1 worm cellular context compared by ENCODE assay signal in genomic region chrIII:5421406-5421805, ce11.
TF ChIP-seq lines count a peak whose summit lies in the region.

No protein-coding gene starts in this region.

TF ChIP-seq in whole organism, L1 larva, 84 proteins besides CTCF, POLR2A, EP300 and RAD21 (continued from another document):
- no peak for TF ChIP-seq sup-37 (GFP tag; optimal IDR thresholded peaks at IDR 0.05; lab: Kevin White, UChicago)
- no peak for TF ChIP-seq fkh-4 (tag; optimal IDR thresholded peaks at IDR 0.05; lab: Kevin White, UChicago; ENCODE audit: borderline replicate concordance)
- TF ChIP-seq C04F5.9 (tag; optimal IDR thresholded peaks at IDR 0.05; lab: Kevin White, UChicago), result no peak
- no peak for TF ChIP-seq hlh-4 (tag; optimal IDR thresholded peaks at IDR 0.05; lab: Kevin White, UChicago)
- no peak for TF ChIP-seq grh-1 (GFP tag; IDR thresholded peaks at IDR 0.05; lab: Robert Waterston, UW)
- no peak for TF ChIP-seq ceh-90 (tag; optimal IDR thresholded peaks at IDR 0.05; lab: Kevin White, UChicago)
- no peak for TF ChIP-seq mab-9 (GFP tag; IDR thresholded peaks at IDR 0.05; lab: Robert Waterston, UW)
- no peak for TF ChIP-seq unc-30 (tag; optimal IDR thresholded peaks at IDR 0.05; lab: Kevin White, UChicago)
- peak; percentile 10 for TF ChIP-seq nhr-90 (tag; optimal IDR thresholded peaks at IDR 0.05; lab: Kevin White, UChicago; ENCODE audit: poor library complexity)
- TF ChIP-seq alr-1 (tag; optimal IDR thresholded peaks at IDR 0.05; lab: Kevin White, UChicago; ENCODE audit: borderline replicate concordance), result no peak
- no peak for TF ChIP-seq vab-15 (tag; optimal IDR thresholded peaks at IDR 0.05; lab: Kevin White, UChicago)
- TF ChIP-seq lir-3 (tag; optimal IDR thresholded peaks at IDR 0.05; lab: Kevin White, UChicago; ENCODE audit: poor library complexity), result no peak
- no peak for TF ChIP-seq pag-3 (tag; optimal IDR thresholded peaks at IDR 0.05; lab: Kevin White, UChicago; ENCODE audit: borderline replicate concordance, insufficient read depth)
- no peak for TF ChIP-seq ets-5 (GFP tag; IDR thresholded peaks at IDR 0.05; lab: Robert Waterston, UW)
TF ChIP-seq in whole organism, L1 larva: peak in this region for 16.
